Worm (Caenorhabditis elegans): ENCODE measurements around the gene T16A1.4.

- TF ChIP-seq madf-10 (tag; optimal IDR thresholded peaks at IDR 0.05) = no peak
- TF ChIP-seq B0336.3 (GFP tag; IDR thresholded peaks at IDR 0.05) = no peak
- no peak for TF ChIP-seq lag-1 (GFP tag; IDR thresholded peaks at IDR 0.05)
- no peak for TF ChIP-seq rec-8 (tag; optimal IDR thresholded peaks at IDR 0.05)
- no peak for TF ChIP-seq ztf-6 (GFP tag; IDR thresholded peaks at IDR 0.05)
- TF ChIP-seq die-1 (tag; optimal IDR thresholded peaks at IDR 0.05) = no peak
- no peak for TF ChIP-seq ceh-91 (GFP tag; IDR thresholded peaks at IDR 0.05)
These were observed 30.0 kb upstream of the T16A1.4 start, which contains the start of gene fbxb-35 for ce11 chrII:2051372-2051771.
